Worm (Caenorhabditis elegans) whole organism, young adult: Measurements from ENCODE around the gene dct-8.

Source experiments
- C06A6.2 ChIP-seq: fragments of 200-800 bp; sonication (Bioruptor generic); conservative IDR thresholded peaks from 2 replicates; pipeline ENCODE4 v1.3.6; 2022; ENCODE audit warnings: missing genetic modification characterization, missing compliant biosample characterization
- D2030.7 ChIP-seq: fragments of 200-800 bp; sonication (Bioruptor generic); IDR thresholded peaks from 2 replicates; pipeline ENCODE4 v1.3.6; 2022; ENCODE audit warnings: missing genetic modification reagents, missing genetic modification characterization, missing compliant biosample characterization
- F10E7.11 ChIP-seq: sonication (generic microtip); optimal IDR thresholded peaks from 2 replicates; lab custom pipeline; 2017; ENCODE audit warnings: mild to moderate bottlenecking, missing genetic modification characterization, moderate library complexity, missing compliant biosample characterization
- F22D6.2 ChIP-seq: sonication (generic microtip); optimal IDR thresholded peaks from 2 replicates; lab custom pipeline; 2016; ENCODE audit warnings: mild to moderate bottlenecking, missing genetic modification characterization, missing compliant biosample characterization
- F55B11.4 ChIP-seq: sonication (generic microtip); optimal IDR thresholded peaks from 2 replicates; lab custom pipeline; 2016; ENCODE audit warnings: missing compliant biosample characterization, missing genetic modification characterization, borderline replicate concordance; ENCODE audit not compliant: insufficient read depth
- K12H6.12 ChIP-seq: fragments of 200-800 bp; sonication (Bioruptor generic); optimal IDR thresholded peaks from 2 replicates; lab custom pipeline; 2018; ENCODE audit warnings: mild to moderate bottlenecking, missing genetic modification characterization, missing compliant biosample characterization
- akir-1 ChIP-seq: fragments of 200-800 bp; sonication (Bioruptor generic); optimal IDR thresholded peaks from 2 replicates; lab custom pipeline; 2018; ENCODE audit warnings: mild to moderate bottlenecking, missing genetic modification characterization, moderate library complexity, missing compliant biosample characterization
- aptf-2 ChIP-seq: fragments of 200-800 bp; sonication (Bioruptor generic); conservative IDR thresholded peaks from 2 replicates; pipeline ENCODE4 v1.3.6; 2022; ENCODE audit warnings: missing genetic modification reagents, missing genetic modification characterization, missing compliant biosample characterization
- aptf-3 ChIP-seq: fragments of 200-800 bp; sonication (Bioruptor generic); IDR thresholded peaks from 2 replicates; pipeline ENCODE4 v1.3.6; 2022; ENCODE audit warnings: missing genetic modification characterization, missing compliant biosample characterization
- attf-5 ChIP-seq: fragments of 200-800 bp; sonication (Bioruptor generic); optimal IDR thresholded peaks from 2 replicates; lab custom pipeline; 2018; ENCODE audit warnings: mild to moderate bottlenecking, missing genetic modification characterization, missing compliant biosample characterization
- ccch-3 ChIP-seq: fragments of 200-800 bp; sonication (Bioruptor generic); optimal IDR thresholded peaks from 2 replicates; lab custom pipeline; 2018; ENCODE audit warnings: mild to moderate bottlenecking, missing genetic modification characterization, missing compliant biosample characterization
- cebp-1 ChIP-seq, 2 experiments: fragments of 200-800 bp in 1 of 2; sonication (Bioruptor generic) in 1 of 2; sonication (generic microtip) in 1 of 2; IDR thresholded peaks in 1 of 2; optimal IDR thresholded peaks in 1 of 2; 2 replicates each; pipeline versions ENCODE4 v1.3.6 to Lab custom; 2017 to 2022; ENCODE audit warnings: missing compliant biosample characterization in 2 of 2, missing genetic modification characterization in 2 of 2, mild to moderate bottlenecking in 1 of 2, missing genetic modification reagents in 1 of 2, moderate library complexity in 1 of 2
- ceh-79 ChIP-seq: sonication (generic microtip); optimal IDR thresholded peaks from 2 replicates; lab custom pipeline; 2017; ENCODE audit warnings: mild to moderate bottlenecking, missing genetic modification characterization, missing compliant biosample characterization
- ceh-91 ChIP-seq: fragments of 200-800 bp; sonication (Bioruptor generic); IDR thresholded peaks from 2 replicates; pipeline ENCODE4 v1.3.6; 2022; ENCODE audit warnings: missing genetic modification reagents, missing genetic modification characterization, missing compliant biosample characterization
- chd-7 ChIP-seq: sonication (generic microtip); optimal IDR thresholded peaks from 2 replicates; lab custom pipeline; 2016; ENCODE audit warnings: mild to moderate bottlenecking, missing genetic modification characterization, moderate library complexity, missing compliant biosample characterization
- egl-18 ChIP-seq: fragments of 200-800 bp; sonication (Bioruptor generic); IDR thresholded peaks from 2 replicates; pipeline ENCODE4 v1.3.6; 2022; ENCODE audit warnings: missing genetic modification reagents, missing genetic modification characterization, missing compliant biosample characterization
- hlh-26 ChIP-seq: fragments of 200-800 bp; sonication (Bioruptor generic); conservative IDR thresholded peaks from 2 replicates; pipeline ENCODE4 v1.3.6; 2022; ENCODE audit warnings: missing genetic modification reagents, missing genetic modification characterization, missing compliant biosample characterization
- lag-1 ChIP-seq: fragments of 200-800 bp; sonication (Bioruptor generic); IDR thresholded peaks from 2 replicates; pipeline ENCODE4 v1.3.6; 2022; ENCODE audit warnings: missing genetic modification reagents, missing genetic modification characterization, missing compliant biosample characterization
- let-526 ChIP-seq: fragments of 200-800 bp; sonication (Bioruptor generic); IDR thresholded peaks from 2 replicates; pipeline ENCODE4 v1.3.6; 2022; ENCODE audit warnings: missing genetic modification reagents, missing genetic modification characterization, missing compliant biosample characterization
- lin-35 ChIP-seq, 3 experiments: fragments of 150-350 bp in 2 of 3; sonication (generic microtip) in 1 of 3; optimal IDR thresholded peaks; 2 replicates each; lab custom pipeline; 2014 to 2018; ENCODE audit warnings: missing biosample characterization in 3 of 3, missing genetic modification characterization in 3 of 3, missing genetic modification reagents in 3 of 3
- madf-3 ChIP-seq: fragments of 200-800 bp; sonication (Bioruptor generic); IDR thresholded peaks from 2 replicates; pipeline ENCODE4 v1.3.6; 2022; ENCODE audit warnings: missing genetic modification reagents, missing genetic modification characterization, missing compliant biosample characterization
- mcd-1 ChIP-seq: fragments of 200-800 bp; sonication (Bioruptor generic); IDR thresholded peaks from 2 replicates; pipeline ENCODE4 v1.3.6; 2022; ENCODE audit warnings: missing genetic modification reagents, missing genetic modification characterization, missing compliant biosample characterization
- nfya-2 ChIP-seq: fragments of 200-800 bp; sonication (Bioruptor generic); IDR thresholded peaks from 2 replicates; pipeline ENCODE4 v1.3.6; 2022; ENCODE audit warnings: missing genetic modification reagents, missing genetic modification characterization, missing compliant biosample characterization
- nhr-80 ChIP-seq: sonication (generic microtip); optimal IDR thresholded peaks from 2 replicates; lab custom pipeline; 2016; ENCODE audit warnings: missing genetic modification characterization, missing compliant biosample characterization
- repo-1 ChIP-seq: sonication (generic microtip); optimal IDR thresholded peaks from 2 replicates; lab custom pipeline; 2017; ENCODE audit warnings: mild to moderate bottlenecking, missing genetic modification characterization, missing compliant biosample characterization
- rpc-1 ChIP-seq, 2 experiments: fragments of 150-350 bp in 1 of 2; sonication (generic microtip) in 1 of 2; optimal IDR thresholded peaks; 2 replicates each; lab custom pipeline; 2014 to 2018; ENCODE audit warnings: missing biosample characterization in 1 of 2, missing genetic modification characterization in 1 of 2, missing genetic modification reagents in 1 of 2, missing genotype in 1 of 2
- sdz-38 ChIP-seq: sonication (generic microtip); optimal IDR thresholded peaks from 2 replicates; lab custom pipeline; 2016; ENCODE audit warnings: missing genotype, missing genetic modification characterization, missing compliant biosample characterization
- snpc-1.1 ChIP-seq: sonication (generic microtip); optimal IDR thresholded peaks from 2 replicates; lab custom pipeline; 2017; ENCODE audit warnings: missing genetic modification characterization, mild to moderate bottlenecking, missing compliant biosample characterization, antibody characterized with exemption, moderate library complexity, missing genotype, missing genetic modification reagents; ENCODE audit not compliant: insufficient read depth
- snpc-1.3 ChIP-seq: sonication (generic microtip); optimal IDR thresholded peaks from 2 replicates; lab custom pipeline; 2017; ENCODE audit warnings: missing genetic modification characterization, mild to moderate bottlenecking, missing compliant biosample characterization, antibody characterized with exemption, moderate library complexity, missing genotype, missing genetic modification reagents; ENCODE audit not compliant: insufficient read depth
- sptf-2 ChIP-seq: fragments of 200-800 bp; sonication (Bioruptor generic); optimal IDR thresholded peaks from 2 replicates; lab custom pipeline; 2018; ENCODE audit warnings: mild to moderate bottlenecking, missing genetic modification characterization, missing compliant biosample characterization
- tbp1 ChIP-seq: fragments of 200-800 bp; sonication (Bioruptor generic); optimal IDR thresholded peaks from 2 replicates; lab custom pipeline; 2018; ENCODE audit warnings: mild to moderate bottlenecking, missing genetic modification characterization, missing compliant biosample characterization
- tlf-1 ChIP-seq: fragments of 200-800 bp; sonication (Bioruptor generic); optimal IDR thresholded peaks from 2 replicates; lab custom pipeline; 2018; ENCODE audit warnings: mild to moderate bottlenecking, missing genetic modification characterization, missing compliant biosample characterization
- ztf-18 ChIP-seq: sonication (generic microtip); optimal IDR thresholded peaks from 2 replicates; lab custom pipeline; 2016; ENCODE audit warnings: missing genotype, mild to moderate bottlenecking, missing genetic modification characterization, missing compliant biosample characterization
- ztf-22 ChIP-seq: fragments of 200-800 bp; sonication (Bioruptor generic); optimal IDR thresholded peaks from 2 replicates; lab custom pipeline; 2018; ENCODE audit warnings: mild to moderate bottlenecking, missing genetic modification characterization, moderate library complexity, missing compliant biosample characterization
- ztf-25 ChIP-seq: fragments of 200-800 bp; sonication (Bioruptor generic); IDR thresholded peaks from 2 replicates; pipeline ENCODE4 v1.3.6; 2022; ENCODE audit warnings: missing genetic modification reagents, missing genetic modification characterization, missing compliant biosample characterization
- ztf-6 ChIP-seq: fragments of 200-800 bp; sonication (Bioruptor generic); IDR thresholded peaks from 2 replicates; pipeline ENCODE4 v1.3.6; 2022; ENCODE audit warnings: missing genetic modification reagents, missing genetic modification characterization, missing compliant biosample characterization

The dct-8 gene

ce11 chrIV:3876955-3877354 lies 17.9 kb upstream of the dct-8 start:
- no peak for TF ChIP-seq ztf-6 (GFP tag; lab: Robert Waterston, UW)
- no peak for TF ChIP-seq snpc-1.1 (tag; lab: Kevin White, UChicago)
- no peak for TF ChIP-seq ceh-91 (GFP tag; lab: Robert Waterston, UW)
- no peak for TF ChIP-seq rpc-1 (optimal IDR thresholded peaks at IDR 0.05; lab: Kevin White, UChicago)
- no peak for TF ChIP-seq rpc-1 (tag; optimal IDR thresholded peaks at IDR 0.05; lab: Kevin White, UChicago)
- no peak for TF ChIP-seq tlf-1 (GFP tag; lab: Kevin White, UChicago)
- TF ChIP-seq sptf-2 (GFP tag; lab: Kevin White, UChicago): no peak
- TF ChIP-seq chd-7 (tag; lab: Kevin White, UChicago): no peak
- no peak for TF ChIP-seq F10E7.11
- TF ChIP-seq ztf-18 (tag; lab: Kevin White, UChicago): no peak
- TF ChIP-seq F22D6.2: no peak
- no peak for TF ChIP-seq ccch-3
- TF ChIP-seq lag-1 (GFP tag; lab: Robert Waterston, UW): no peak
- no peak for TF ChIP-seq attf-5
- TF ChIP-seq sdz-38 (tag; lab: Kevin White, UChicago): no peak
- no peak for TF ChIP-seq akir-1 (GFP tag; lab: Kevin White, UChicago)
- no peak for TF ChIP-seq ztf-25 (GFP tag; lab: Robert Waterston, UW)
- no peak for TF ChIP-seq repo-1
- TF ChIP-seq nfya-2 (GFP tag; lab: Robert Waterston, UW): no peak
- no peak for TF ChIP-seq mcd-1 (GFP tag; lab: Robert Waterston, UW)

ce11 chrIV:3878283-3878938 lies 16.5 kb upstream of the dct-8 start, which contains the start of gene F37C4.6:
Gene F37C4.6, minus strand, starts transcription at chrIV:3878333.
- TF ChIP-seq nhr-80 (tag; lab: Kevin White, UChicago) (peak; percentile 76), nfya-2 (GFP tag; lab: Robert Waterston, UW) (no peak)
- TF ChIP-seq, all 124 proteins: peak for 1

- TF ChIP-seq snpc-1.3 (tag; lab: Kevin White, UChicago) (no peak), F55B11.4 (tag; lab: Kevin White, UChicago) (no peak), ztf-22 (no peak), D2030.7 (GFP tag; lab: Robert Waterston, UW) (no peak), F22D6.2 (no peak), C06A6.2 (GFP tag; lab: Robert Waterston, UW) (no peak), egl-18 (no peak), ztf-18 (tag; lab: Kevin White, UChicago) (no peak), cebp-1 (GFP tag; IDR thresholded peaks at IDR 0.05; lab: Robert Waterston, UW) (no peak), cebp-1 (tag; optimal IDR thresholded peaks at IDR 0.05; lab: Kevin White, UChicago) (no peak), let-526 (no peak), lin-35 (GFP tag; optimal IDR thresholded peaks at IDR 0.05; lab: Kevin White, UChicago) (no peak), aptf-2 (GFP tag; lab: Robert Waterston, UW) (no peak), ceh-79 (tag; lab: Kevin White, UChicago) (no peak), madf-3 (GFP tag; lab: Robert Waterston, UW) (no peak), K12H6.12 (tag; lab: Kevin White, UChicago) (no peak), akir-1 (GFP tag; lab: Kevin White, UChicago) (no peak), hlh-26 (GFP tag; lab: Robert Waterston, UW) (no peak), aptf-3 (GFP tag; lab: Robert Waterston, UW) (no peak), tbp1 (GFP tag; lab: Kevin White, UChicago) (no peak)
These were observed 13.8 kb upstream of the dct-8 start, which contains the start of the genes F37C4.8 and oac-23 for ce11 chrIV:3881119-3881518. Gene F37C4.8, minus strand, starts transcription at chrIV:3881219. Gene oac-23, plus strand, starts transcription at chrIV:3881441.
